Worm (Caenorhabditis elegans): Measurements from ENCODE around the gene spl-2.

DNA sequence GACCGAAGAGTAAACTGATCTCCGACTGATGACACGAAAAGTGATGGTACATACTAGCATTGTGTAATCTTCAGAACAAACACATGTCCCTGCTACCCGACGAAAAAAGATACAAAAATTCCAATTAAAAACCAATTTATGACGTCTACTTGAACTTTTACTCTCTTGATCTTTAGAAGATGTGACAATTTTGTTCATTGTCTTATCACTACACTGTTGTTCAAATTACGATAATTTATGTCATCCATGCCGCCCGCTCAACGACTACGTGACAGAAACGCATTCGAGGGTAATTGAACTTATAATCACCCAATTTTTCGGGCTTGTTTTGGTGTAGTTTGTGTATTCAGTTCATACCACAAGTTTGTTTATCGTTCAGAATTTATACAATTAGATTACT, 2.8 kb downstream of the spl-2 start:
- no peak for TF ChIP-seq nhr-237 (tag; optimal IDR thresholded peaks at IDR 0.05)
- no peak for TF ChIP-seq mdl-1 (tag; optimal IDR thresholded peaks at IDR 0.05)
- no peak for TF ChIP-seq aly-2 (tag; optimal IDR thresholded peaks at IDR 0.05)
- no peak for TF ChIP-seq lsy-2 (tag; optimal IDR thresholded peaks at IDR 0.05)
- TF ChIP-seq elt-1 (tag; optimal IDR thresholded peaks at IDR 0.05), result no peak
- TF ChIP-seq mbf-1 (tag; optimal IDR thresholded peaks at IDR 0.05), result no peak
- TF ChIP-seq lin-39 (tag; optimal IDR thresholded peaks at IDR 0.05), result no peak
- no peak for TF ChIP-seq unc-62 (GFP tag; optimal IDR thresholded peaks at IDR 0.05)

Data from whole organism, L2 larva.